Fruit fly (Drosophila melanogaster): ENCODE measurements around the gene Elo68beta.

Gene Elo68beta

dm6 chr3L:11119901-11120418 lies 18.5 kb upstream of the Elo68beta start (continued):
- peak; percentile 26 for TF ChIP-seq CG15696 (tag; optimal IDR thresholded peaks at IDR 0.05)
- no peak for TF ChIP-seq CG31388 (GFP tag; optimal IDR thresholded peaks at IDR 0.05)
- TF ChIP-seq ftz-f1 (GFP tag; optimal IDR thresholded peaks at IDR 0.05) = no peak
- no peak for TF ChIP-seq crc (GFP tag; optimal IDR thresholded peaks at IDR 0.05)
- no peak for TF ChIP-seq Bteb2 (GFP tag; optimal IDR thresholded peaks at IDR 0.05)
- no peak for TF ChIP-seq CG10321 (GFP tag; IDR thresholded peaks at IDR 0.05)
- peak; percentile 67 for TF ChIP-seq CG18599 (GFP tag; optimal IDR thresholded peaks at IDR 0.05)
- no peak for TF ChIP-seq CG11456 (GFP tag; IDR thresholded peaks at IDR 0.05)
- no peak for TF ChIP-seq bsh (GFP tag; optimal IDR thresholded peaks at IDR 0.05)
- TF ChIP-seq btn (GFP tag; optimal IDR thresholded peaks at IDR 0.05) = no peak
- TF ChIP-seq br (optimal IDR thresholded peaks at IDR 0.05) = no peak
- peak; percentile 5 for TF ChIP-seq CG17912 (GFP tag; optimal IDR thresholded peaks at IDR 0.05)
- no peak for TF ChIP-seq CG14667 (GFP tag; IDR thresholded peaks at IDR 0.05)
- no peak; the same call in 1 of the 2 replicates for TF ChIP-seq Awh (GFP tag; IDR thresholded peaks at IDR 0.05)
- TF ChIP-seq CG14050 (GFP tag; IDR thresholded peaks at IDR 0.05) = no peak
- TF ChIP-seq nau (GFP tag; optimal IDR thresholded peaks at IDR 0.05) = peak; percentile 36
- 0 out of 2 replicates have a peak, but pooled peaks have one; percentile 20 for TF ChIP-seq CG17328 (GFP tag; IDR thresholded peaks at IDR 0.05)
- peak; percentile 68 for TF ChIP-seq CG12071 (GFP tag; optimal IDR thresholded peaks at IDR 0.05)
- TF ChIP-seq CG11247 (GFP tag; IDR thresholded peaks at IDR 0.05) = no peak
- TF ChIP-seq CG33213 (GFP tag; optimal IDR thresholded peaks at IDR 0.05) = no peak
- no peak for TF ChIP-seq nerfin-2 (GFP tag; IDR thresholded peaks at IDR 0.05; ENCODE audit: partially characterized antibody)
- no peak for TF ChIP-seq slp2 (GFP tag; optimal IDR thresholded peaks at IDR 0.05)
- TF ChIP-seq H15 (GFP tag; IDR thresholded peaks at IDR 0.05) = no peak
- no peak for TF ChIP-seq fd3F (GFP tag; optimal IDR thresholded peaks at IDR 0.05)
- TF ChIP-seq CG18011 (GFP tag; optimal IDR thresholded peaks at IDR 0.05) = no peak
- TF ChIP-seq CG5953 (GFP tag; IDR thresholded peaks at IDR 0.05) = no peak
- TF ChIP-seq CG9215 (GFP tag; IDR thresholded peaks at IDR 0.05) = no peak
- TF ChIP-seq da (GFP tag; optimal IDR thresholded peaks at IDR 0.05) = no peak
- TF ChIP-seq CG3995 (GFP tag; optimal IDR thresholded peaks at IDR 0.05) = no peak
- TF ChIP-seq CG6683 (GFP tag; optimal IDR thresholded peaks at IDR 0.05) = peak; percentile 64
- no peak for TF ChIP-seq kay (GFP tag; optimal IDR thresholded peaks at IDR 0.05)
- no peak for TF ChIP-seq CoRest (tag; optimal IDR thresholded peaks at IDR 0.05)
- TF ChIP-seq Atf3 (GFP tag; optimal IDR thresholded peaks at IDR 0.05) = no peak
- TF ChIP-seq Hr78 (GFP tag; optimal IDR thresholded peaks at IDR 0.05) = no peak
- TF ChIP-seq MTF-1 (GFP tag; optimal IDR thresholded peaks at IDR 0.05; ENCODE audit: borderline replicate concordance) = peak; percentile 46
- no peak for TF ChIP-seq Lim3 (GFP tag; IDR thresholded peaks at IDR 0.05)
- no peak for TF ChIP-seq gfzf (GFP tag; optimal IDR thresholded peaks at IDR 0.05)
- no peak for TF ChIP-seq CG8290 (GFP tag; optimal IDR thresholded peaks at IDR 0.05)
- TF ChIP-seq CG8290 (tag; optimal IDR thresholded peaks at IDR 0.05) = peak in 1 of 2 experiments; percentile 78
- peak; percentile 33; the same call in 1 of the 4 replicates for TF ChIP-seq chinmo (GFP tag; IDR thresholded peaks at IDR 0.05; ENCODE audit: partially characterized antibody)
- TF ChIP-seq CG11560 (tag; IDR thresholded peaks at IDR 0.05) = no peak
- TF ChIP-seq gcm2 (GFP tag; optimal IDR thresholded peaks at IDR 0.05) = no peak
- no peak for TF ChIP-seq Ets97D (GFP tag; optimal IDR thresholded peaks at IDR 0.05)
- TF ChIP-seq CG1832 (GFP tag; optimal IDR thresholded peaks at IDR 0.05) = no peak
- no peak for TF ChIP-seq vfl (GFP tag; optimal IDR thresholded peaks at IDR 0.05)
- no peak for TF ChIP-seq h (optimal IDR thresholded peaks at IDR 0.05)
- no peak for TF ChIP-seq pho (GFP tag; optimal IDR thresholded peaks at IDR 0.05)
- TF ChIP-seq ro (GFP tag; IDR thresholded peaks at IDR 0.05) = no peak
- TF ChIP-seq amos (GFP tag; IDR thresholded peaks at IDR 0.05; ENCODE audit: partially characterized antibody) = no peak; the same call in 1 of the 2 replicates
- peak; percentile 59 for TF ChIP-seq schlank (tag; optimal IDR thresholded peaks at IDR 0.05)
- peak; percentile 38 for TF ChIP-seq CG13424 (tag; optimal IDR thresholded peaks at IDR 0.05)
- TF ChIP-seq CG16815 (GFP tag; optimal IDR thresholded peaks at IDR 0.05) = no peak
